Worm (Caenorhabditis elegans) whole organism, midembryonic: ENCODE results near the gene cux-7.

ENCODE experiments used
- cog-1 ChIP-seq: sonication (generic microtip); optimal IDR thresholded peaks from 2 replicates; lab custom pipeline; 2016; ENCODE audit warnings: missing genetic modification characterization, missing compliant biosample characterization
- flt-1 ChIP-seq: fragments of 200-800 bp; sonication (Bioruptor generic); IDR thresholded peaks from 2 replicates; pipeline ENCODE4 v1.3.6; 2022; ENCODE audit warnings: missing genetic modification characterization, missing compliant biosample characterization
- klf-2 ChIP-seq: fragments of 200-800 bp; sonication (Bioruptor generic); conservative IDR thresholded peaks from 2 replicates; pipeline ENCODE4 v1.3.6; 2022; ENCODE audit warnings: missing genetic modification reagents, missing genetic modification characterization, missing compliant biosample characterization
- med-1 ChIP-seq: sonication (generic microtip); optimal IDR thresholded peaks from 2 replicates; lab custom pipeline; 2017; ENCODE audit warnings: missing genetic modification characterization, mild to moderate bottlenecking, missing compliant biosample characterization, antibody characterized with exemption, missing genetic modification reagents; ENCODE audit not compliant: insufficient read depth
- ref-1 ChIP-seq: fragments of 200-800 bp; sonication (Bioruptor generic); conservative IDR thresholded peaks from 2 replicates; pipeline ENCODE4 v1.3.6; 2022; ENCODE audit warnings: missing genetic modification reagents, missing genetic modification characterization, missing compliant biosample characterization
- tab-1 ChIP-seq: fragments of 200-800 bp; sonication (Bioruptor generic); IDR thresholded peaks from 2 replicates; pipeline ENCODE4 v1.3.6; 2022; ENCODE audit warnings: missing genetic modification characterization, missing compliant biosample characterization
- ztf-23 ChIP-seq: fragments of 200-800 bp; sonication (Bioruptor generic); IDR thresholded peaks from 2 replicates; pipeline ENCODE4 v1.3.6; 2022; ENCODE audit warnings: missing genetic modification reagents, missing genetic modification characterization, missing compliant biosample characterization
- ztf-29 ChIP-seq: fragments of 200-800 bp; sonication (Bioruptor generic); IDR thresholded peaks from 2 replicates; pipeline ENCODE4 v1.3.6; 2022; ENCODE audit warnings: missing genetic modification reagents, missing genetic modification characterization, missing compliant biosample characterization

ce11 chrIII:7494850-7495314 is 25.8 kb downstream of the cux-7 start:
- TF ChIP-seq cog-1 (tag; lab: Kevin White, UChicago) (no peak), flt-1 (peak; percentile 78), ztf-29 (GFP tag; lab: Robert Waterston, UW) (no peak), ref-1 (no peak), klf-2 (GFP tag; lab: Robert Waterston, UW) (no peak), ztf-23 (GFP tag; lab: Robert Waterston, UW) (no peak), tab-1 (no peak), med-1 (GFP tag; lab: Kevin White, UChicago) (no peak)
